Fruit fly (Drosophila melanogaster) whole organism, adult: ENCODE data around the gene Prosbeta2R2.

Experiments
- CG11617 ChIP-seq: fragments of 200-800 bp; sonication (Bioruptor generic); optimal IDR thresholded peaks from 2 replicates; lab custom pipeline; 2017; ENCODE audit warnings: mild to moderate bottlenecking, missing biosample characterization, missing genetic modification reagents, missing genetic modification characterization
- CG5204 ChIP-seq: fragments of 200-800 bp; sonication (Bioruptor generic); optimal IDR thresholded peaks from 2 replicates; lab custom pipeline; 2016; ENCODE audit warnings: missing biosample characterization, missing genetic modification characterization
- CG7045 ChIP-seq: fragments of 200-800 bp; sonication (Bioruptor generic); optimal IDR thresholded peaks from 2 replicates; lab custom pipeline; 2017; ENCODE audit warnings: missing biosample characterization, mild to moderate bottlenecking, missing genetic modification characterization
- Crg-1 ChIP-seq: fragments of 200-800 bp; sonication (Bioruptor generic); optimal IDR thresholded peaks from 2 replicates; lab custom pipeline; 2016; ENCODE audit warnings: missing biosample characterization, missing genetic modification characterization
- cic ChIP-seq: fragments of 200-800 bp; sonication (Bioruptor generic); optimal IDR thresholded peaks from 2 replicates; lab custom pipeline; 2017; ENCODE audit warnings: missing biosample characterization, mild to moderate bottlenecking, missing genetic modification characterization, moderate library complexity
- kay ChIP-seq: fragments of 200-800 bp; sonication (Bioruptor generic); peaks from one replicate; lab custom pipeline; 2016; ENCODE audit warnings: missing biosample characterization, missing genetic modification characterization, borderline replicate concordance

DNA sequence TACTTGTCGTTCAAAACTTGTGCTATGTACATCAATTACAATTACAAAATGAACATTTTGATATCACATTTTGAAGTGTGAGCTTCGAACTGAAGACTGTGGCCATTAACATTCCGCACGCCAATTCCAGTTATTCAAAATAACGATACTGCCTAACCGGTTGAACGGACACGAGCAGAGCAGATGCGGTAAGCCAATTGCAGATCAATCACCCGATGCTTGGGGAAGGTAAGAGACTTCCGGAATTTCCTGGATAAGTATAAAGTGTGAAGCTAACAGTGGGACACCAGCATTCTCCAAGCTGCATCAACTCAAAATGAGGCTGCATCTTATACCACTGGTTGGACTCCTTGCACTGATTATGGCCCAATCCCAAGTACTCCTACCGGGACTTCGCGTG, 4.5 kb upstream of the Prosbeta2R2 start, which contains the start of gene CG14664:
- no peak for TF ChIP-seq CG7045 (GFP tag; lab: Kevin White, UChicago)
- TF ChIP-seq Crg-1 (GFP tag; lab: Kevin White, UChicago), result no peak
- no peak for TF ChIP-seq cic (GFP tag; lab: Kevin White, UChicago)
- TF ChIP-seq CG5204, result no peak
- TF ChIP-seq CG11617 (GFP tag; lab: Kevin White, UChicago), result no peak
- TF ChIP-seq kay, result no peak
